Worm (Caenorhabditis elegans): Measurements from ENCODE around the gene C08B6.2.

Gene C08B6.2

DNA sequence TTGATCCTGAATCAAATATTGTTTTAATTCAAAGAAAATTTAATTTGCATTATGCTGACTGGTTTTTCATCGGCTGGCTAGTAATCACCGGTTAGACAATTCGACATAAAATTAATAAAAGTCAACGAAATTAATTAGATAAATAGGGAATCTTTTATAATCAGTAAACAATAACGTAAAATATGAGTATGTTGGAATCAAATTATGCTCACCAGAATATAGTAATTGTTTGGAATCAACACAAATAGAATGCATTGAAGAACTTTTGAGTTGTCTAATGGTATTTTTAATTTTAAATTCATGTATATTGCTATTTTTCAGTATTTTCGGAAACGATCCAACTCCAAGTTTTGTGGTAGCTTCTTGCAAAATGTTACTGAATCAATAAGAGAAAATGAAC is at the start of gene C08B6.2:
TSS of gene C08B6.2 (plus strand) at position 301 of the 400 bp plus-strand sequence.
- TF ChIP-seq alr-1 (tag; optimal IDR thresholded peaks at IDR 0.05) (no peak), ceh-82 (tag; optimal IDR thresholded peaks at IDR 0.05) (no peak), nhr-25 (tag; optimal IDR thresholded peaks at IDR 0.05) (no peak), nhr-77 (tag; optimal IDR thresholded peaks at IDR 0.05) (no peak), aly-2 (tag; optimal IDR thresholded peaks at IDR 0.05) (no peak), sma-3 (GFP tag; optimal IDR thresholded peaks at IDR 0.05) (no peak), mab-5 (tag; optimal IDR thresholded peaks at IDR 0.05) (no peak), unc-62 (GFP tag; optimal IDR thresholded peaks at IDR 0.05) (no peak), peb-1 (tag; optimal IDR thresholded peaks at IDR 0.05) (no peak), lin-11 (tag; optimal IDR thresholded peaks at IDR 0.05) (no peak), nhr-129 (tag; optimal IDR thresholded peaks at IDR 0.05) (no peak), ceh-16 (tag; optimal IDR thresholded peaks at IDR 0.05) (no peak), nhr-237 (tag; optimal IDR thresholded peaks at IDR 0.05) (no peak), nhr-21 (tag; optimal IDR thresholded peaks at IDR 0.05) (no peak)

DNA sequence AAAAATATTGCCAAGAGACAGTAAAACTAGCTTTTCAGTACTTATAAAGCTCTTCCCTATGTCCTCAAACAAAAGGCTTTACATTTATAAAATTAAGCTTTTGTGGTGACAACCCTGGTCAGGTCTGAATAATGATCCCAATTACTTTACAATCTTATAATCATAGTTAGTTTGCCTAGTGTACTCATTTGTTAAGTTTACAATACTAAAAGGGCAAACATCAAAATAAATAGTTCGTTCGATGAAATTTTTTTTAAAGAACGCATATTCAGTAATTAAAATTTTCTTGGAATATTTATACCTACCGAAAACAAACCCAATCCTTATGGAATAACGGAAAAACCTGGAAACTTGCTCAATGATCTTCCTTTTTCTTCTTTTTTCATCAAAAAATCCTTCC is 46.8 kb upstream of the C08B6.2 start:
- TF ChIP-seq nhr-21 (tag; optimal IDR thresholded peaks at IDR 0.05), result no peak
- TF ChIP-seq lin-11 (tag; optimal IDR thresholded peaks at IDR 0.05), result no peak
- TF ChIP-seq fos-1 (tag; optimal IDR thresholded peaks at IDR 0.05), result no peak
- no peak for TF ChIP-seq ZK546.5 (tag; optimal IDR thresholded peaks at IDR 0.05)
- no peak for TF ChIP-seq ztf-1 (GFP tag; conservative IDR thresholded peaks at IDR 0.05)
- TF ChIP-seq Y55F3AM.14 (GFP tag; optimal IDR thresholded peaks at IDR 0.05), result no peak
- TF ChIP-seq ztf-4 (tag; optimal IDR thresholded peaks at IDR 0.05), result no peak
- no peak for TF ChIP-seq nhr-237 (tag; optimal IDR thresholded peaks at IDR 0.05)
- TF ChIP-seq ztf-11 (tag; optimal IDR thresholded peaks at IDR 0.05), result no peak
- TF ChIP-seq elt-3 (tag; optimal IDR thresholded peaks at IDR 0.05), result no peak
- TF ChIP-seq nhr-12 (tag; optimal IDR thresholded peaks at IDR 0.05), result no peak
- TF ChIP-seq aly-2 (tag; optimal IDR thresholded peaks at IDR 0.05), result no peak

DNA sequence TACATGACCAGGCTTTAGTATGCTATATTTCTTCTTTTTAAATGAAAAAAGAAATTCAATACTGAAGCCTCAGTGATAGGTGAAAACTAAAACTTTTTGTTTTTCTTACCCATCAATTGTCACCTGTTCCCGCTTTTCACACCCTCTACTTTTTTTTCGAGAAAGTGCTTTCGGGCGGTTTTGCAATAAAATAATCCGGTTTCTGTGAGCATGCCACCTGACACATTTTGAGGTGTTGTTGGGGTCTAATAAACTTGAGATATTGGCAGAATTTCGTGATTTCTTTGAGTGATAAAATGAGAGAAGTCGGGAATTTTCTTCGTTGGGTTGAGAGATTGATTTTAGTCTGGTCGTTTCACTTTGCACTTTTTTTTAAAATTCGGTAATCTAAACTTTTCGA is 45.5 kb upstream of the C08B6.2 start:
- TF ChIP-seq C34F6.9 (tag; optimal IDR thresholded peaks at IDR 0.05), result peak; percentile 9
- peak; percentile 6 for TF ChIP-seq nhr-129 (tag; optimal IDR thresholded peaks at IDR 0.05)
- no peak for TF ChIP-seq fos-1 (tag; optimal IDR thresholded peaks at IDR 0.05)

DNA sequence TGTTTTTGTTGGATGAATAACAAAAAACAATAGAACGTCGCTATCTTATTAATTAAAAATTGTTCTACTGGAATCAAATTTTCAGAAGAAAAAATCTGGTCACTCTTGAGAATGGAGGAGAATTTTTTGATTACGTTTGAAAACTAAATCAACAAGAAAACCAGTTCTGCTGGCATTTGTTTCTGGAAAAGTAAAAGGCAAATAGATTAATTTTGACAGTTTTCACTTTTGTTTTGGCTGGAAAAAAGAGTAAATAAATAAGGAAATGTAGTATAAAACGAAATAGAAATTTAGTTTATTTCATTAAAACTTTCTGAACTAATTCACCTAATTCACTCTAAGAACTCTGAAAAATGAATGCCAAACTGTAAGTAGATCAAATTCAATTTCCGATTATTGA is 41.3 kb upstream of the C08B6.2 start, which contains the start of gene fipr-13:
TSS of gene fipr-13 (plus strand) at position 301 of the 400 bp plus-strand sequence.
- no peak for TF ChIP-seq nhr-77 (tag; optimal IDR thresholded peaks at IDR 0.05)
- TF ChIP-seq lin-13 (GFP tag; optimal IDR thresholded peaks at IDR 0.05), result no peak
- TF ChIP-seq mbf-1 (tag; optimal IDR thresholded peaks at IDR 0.05), result no peak
- no peak for TF ChIP-seq ztf-11 (tag; optimal IDR thresholded peaks at IDR 0.05)
- TF ChIP-seq dmd-4 (tag; optimal IDR thresholded peaks at IDR 0.05), result no peak
- TF ChIP-seq nhr-12 (tag; optimal IDR thresholded peaks at IDR 0.05), result no peak
- TF ChIP-seq mab-5 (tag; optimal IDR thresholded peaks at IDR 0.05), result no peak
- TF ChIP-seq elt-1 (tag; optimal IDR thresholded peaks at IDR 0.05), result no peak
- TF ChIP-seq ztf-4 (tag; optimal IDR thresholded peaks at IDR 0.05), result no peak
- no peak for TF ChIP-seq peb-1 (tag; optimal IDR thresholded peaks at IDR 0.05)
- no peak for TF ChIP-seq C34F6.9 (tag; optimal IDR thresholded peaks at IDR 0.05)
- TF ChIP-seq nhr-129 (tag; optimal IDR thresholded peaks at IDR 0.05), result no peak
- TF ChIP-seq skn-1 (tag; optimal IDR thresholded peaks at IDR 0.05), result no peak
- no peak for TF ChIP-seq sem-4 (tag; optimal IDR thresholded peaks at IDR 0.05)
- no peak for TF ChIP-seq mdl-1 (tag; optimal IDR thresholded peaks at IDR 0.05)

- TF ChIP-seq lsy-2 (tag; optimal IDR thresholded peaks at IDR 0.05) (no peak), zag-1 (tag; optimal IDR thresholded peaks at IDR 0.05) (no peak), lin-13 (GFP tag; optimal IDR thresholded peaks at IDR 0.05) (no peak), unc-62 (GFP tag; optimal IDR thresholded peaks at IDR 0.05) (no peak), Y55F3AM.14 (GFP tag; optimal IDR thresholded peaks at IDR 0.05) (no peak), ama-1 (optimal IDR thresholded peaks at IDR 0.05) (no peak), mdl-1 (tag; optimal IDR thresholded peaks at IDR 0.05) (no peak), ZK546.5 (tag; optimal IDR thresholded peaks at IDR 0.05) (no peak), unc-55 (GFP tag; optimal IDR thresholded peaks at IDR 0.05) (no peak), nhr-21 (tag; optimal IDR thresholded peaks at IDR 0.05) (no peak), nhr-11 (tag; optimal IDR thresholded peaks at IDR 0.05) (no peak), nhr-6 (tag; optimal IDR thresholded peaks at IDR 0.05) (no peak)
These were observed 39.8 kb upstream of the C08B6.2 start for ce11 chrV:10065679-10066078.

Data from whole organism, L2 larva.